Worm (Caenorhabditis elegans) whole organism, midembryonic: ENCODE measurements around the gene srh-203.

Source experiments
- klf-2 ChIP-seq: fragments of 200-800 bp; sonication (Bioruptor generic); conservative IDR thresholded peaks from 2 replicates; pipeline ENCODE4 v1.3.6; 2022; ENCODE audit warnings: missing genetic modification reagents, missing genetic modification characterization, missing compliant biosample characterization
- med-1 ChIP-seq: sonication (generic microtip); optimal IDR thresholded peaks from 2 replicates; lab custom pipeline; 2017; ENCODE audit warnings: missing genetic modification characterization, mild to moderate bottlenecking, missing compliant biosample characterization, antibody characterized with exemption, missing genetic modification reagents; ENCODE audit not compliant: insufficient read depth
- ref-1 ChIP-seq: fragments of 200-800 bp; sonication (Bioruptor generic); conservative IDR thresholded peaks from 2 replicates; pipeline ENCODE4 v1.3.6; 2022; ENCODE audit warnings: missing genetic modification reagents, missing genetic modification characterization, missing compliant biosample characterization
- tab-1 ChIP-seq: fragments of 200-800 bp; sonication (Bioruptor generic); IDR thresholded peaks from 2 replicates; pipeline ENCODE4 v1.3.6; 2022; ENCODE audit warnings: missing genetic modification characterization, missing compliant biosample characterization
- ztf-23 ChIP-seq: fragments of 200-800 bp; sonication (Bioruptor generic); IDR thresholded peaks from 2 replicates; pipeline ENCODE4 v1.3.6; 2022; ENCODE audit warnings: missing genetic modification reagents, missing genetic modification characterization, missing compliant biosample characterization
- ztf-29 ChIP-seq: fragments of 200-800 bp; sonication (Bioruptor generic); IDR thresholded peaks from 2 replicates; pipeline ENCODE4 v1.3.6; 2022; ENCODE audit warnings: missing genetic modification reagents, missing genetic modification characterization, missing compliant biosample characterization

- no peak for TF ChIP-seq klf-2 (GFP tag; lab: Robert Waterston, UW)
- TF ChIP-seq tab-1 (GFP tag; lab: Robert Waterston, UW), result no peak
- no peak for TF ChIP-seq ref-1 (GFP tag; lab: Robert Waterston, UW)
- no peak for TF ChIP-seq med-1 (GFP tag; lab: Kevin White, UChicago)
- TF ChIP-seq ztf-23, result no peak
- TF ChIP-seq ztf-29 (GFP tag; lab: Robert Waterston, UW), result no peak
Measured at ce11 chrV:17476490-17476889, 20.4 kb upstream of the srh-203 start, which contains the start of gene srbc-61.
